Worm (Caenorhabditis elegans) whole organism, L2 larva: ENCODE results near the gene rpb-2.

Experiments used
- C34F6.9 ChIP-seq: fragments of 150-350 bp; optimal IDR thresholded peaks from 2 replicates; lab custom pipeline; 2014; ENCODE audit warnings: missing biosample characterization, missing genetic modification characterization
- F13H6.1 ChIP-seq: sonication (generic microtip); optimal IDR thresholded peaks from 2 replicates; lab custom pipeline; 2016; ENCODE audit warnings: missing genetic modification characterization, missing compliant biosample characterization
- R02D3.7 ChIP-seq: fragments of 150-350 bp; optimal IDR thresholded peaks from 2 replicates; lab custom pipeline; 2014; ENCODE audit warnings: missing biosample characterization, missing genetic modification characterization
- Y55F3AM.14 ChIP-seq: fragments of 200-800 bp; sonication (Bioruptor generic); optimal IDR thresholded peaks from 2 replicates; lab custom pipeline; 2018; ENCODE audit warnings: mild to moderate bottlenecking, missing genetic modification characterization, missing compliant biosample characterization
- ZK546.5 ChIP-seq: sonication (generic microtip); optimal IDR thresholded peaks from 2 replicates; lab custom pipeline; 2017; ENCODE audit warnings: missing biosample characterization, missing genetic modification characterization
- alr-1 ChIP-seq: fragments of 150-350 bp; optimal IDR thresholded peaks from 2 replicates; lab custom pipeline; 2014; ENCODE audit warnings: missing biosample characterization, missing genetic modification characterization
- aly-2 ChIP-seq: fragments of 150-350 bp; optimal IDR thresholded peaks from 2 replicates; lab custom pipeline; 2014; ENCODE audit warnings: missing biosample characterization, missing genetic modification characterization
- ama-1 ChIP-seq: fragments of 150-350 bp; optimal IDR thresholded peaks from 2 replicates; lab custom pipeline; 2018; ENCODE audit warnings: inconsistent platforms
- blmp-1 ChIP-seq: sonication (generic microtip); optimal IDR thresholded peaks from 2 replicates; lab custom pipeline; 2017; ENCODE audit warnings: missing genetic modification characterization, mild to moderate bottlenecking, missing compliant biosample characterization, antibody characterized with exemption, moderate library complexity; ENCODE audit not compliant: insufficient read depth
- ceh-16 ChIP-seq: fragments of 150-350 bp; optimal IDR thresholded peaks from 2 replicates; lab custom pipeline; 2014; ENCODE audit warnings: missing biosample characterization, missing genetic modification characterization
- ceh-82 ChIP-seq: fragments of 150-350 bp; optimal IDR thresholded peaks from 2 replicates; lab custom pipeline; 2014; ENCODE audit warnings: missing biosample characterization, missing genetic modification characterization
- crh-2 ChIP-seq: sonication (generic microtip); optimal IDR thresholded peaks from 2 replicates; lab custom pipeline; 2017; ENCODE audit warnings: missing biosample characterization, missing genetic modification characterization
- dmd-4 ChIP-seq: sonication (generic microtip); optimal IDR thresholded peaks from 2 replicates; lab custom pipeline; 2017; ENCODE audit warnings: missing biosample characterization, missing genetic modification characterization
- egl-27 ChIP-seq: sonication (generic microtip); optimal IDR thresholded peaks from 3 replicates; lab custom pipeline; 2017; ENCODE audit warnings: missing biosample characterization, missing genetic modification reagents, missing genetic modification characterization
- elt-1 ChIP-seq: fragments of 150-350 bp; optimal IDR thresholded peaks from 2 replicates; lab custom pipeline; 2014; ENCODE audit warnings: missing biosample characterization, missing genetic modification characterization
- elt-3 ChIP-seq: sonication (generic microtip); optimal IDR thresholded peaks from 2 replicates; lab custom pipeline; 2017; ENCODE audit warnings: missing biosample characterization, missing genetic modification characterization
- fos-1 ChIP-seq: fragments of 150-350 bp; optimal IDR thresholded peaks from 2 replicates; lab custom pipeline; 2014; ENCODE audit warnings: missing biosample characterization, missing genetic modification characterization
- gmeb-1 ChIP-seq: fragments of 150-350 bp; optimal IDR thresholded peaks from 2 replicates; lab custom pipeline; 2014; ENCODE audit warnings: missing biosample characterization, missing genetic modification characterization
- lin-11 ChIP-seq: fragments of 150-350 bp; sonication (generic microtip); optimal IDR thresholded peaks from 2 replicates; lab custom pipeline; 2014; ENCODE audit warnings: missing biosample characterization, missing genetic modification characterization, inconsistent platforms, mixed read lengths
- lin-13 ChIP-seq: fragments of 150-350 bp; optimal IDR thresholded peaks from 2 replicates; lab custom pipeline; 2014; ENCODE audit warnings: missing biosample characterization, missing genetic modification reagents, missing genetic modification characterization
- lin-39 ChIP-seq: fragments of 150-350 bp; optimal IDR thresholded peaks from 2 replicates; lab custom pipeline; 2014; ENCODE audit warnings: missing biosample characterization, missing genetic modification reagents, missing genetic modification characterization
- lsy-2 ChIP-seq, 2 experiments: fragments of 150-350 bp in 1 of 2; sonication (generic microtip) in 1 of 2; optimal IDR thresholded peaks; 2 replicates each; lab custom pipeline; 2014 to 2017; ENCODE audit warnings: missing biosample characterization in 2 of 2, missing genetic modification characterization in 2 of 2
- mab-5 ChIP-seq: fragments of 150-350 bp; optimal IDR thresholded peaks from 2 replicates; lab custom pipeline; 2014; ENCODE audit warnings: missing biosample characterization, missing genetic modification characterization
- mbf-1 ChIP-seq: sonication (generic microtip); optimal IDR thresholded peaks from 2 replicates; lab custom pipeline; 2017; ENCODE audit warnings: missing biosample characterization, missing genetic modification characterization
- mdl-1 ChIP-seq, 2 experiments: fragments of 150-350 bp in 1 of 2; sonication (generic microtip) in 1 of 2; optimal IDR thresholded peaks; 2 replicates each; lab custom pipeline; 2017; ENCODE audit warnings: missing biosample characterization in 2 of 2, missing genetic modification characterization in 2 of 2
- nhr-10 ChIP-seq: sonication (generic microtip); optimal IDR thresholded peaks from 2 replicates; lab custom pipeline; 2017; ENCODE audit warnings: missing biosample characterization, missing genetic modification characterization
- nhr-11 ChIP-seq: fragments of 150-350 bp; optimal IDR thresholded peaks from 2 replicates; lab custom pipeline; 2014; ENCODE audit warnings: missing biosample characterization, missing genetic modification characterization
- nhr-12 ChIP-seq: fragments of 150-350 bp; optimal IDR thresholded peaks from 2 replicates; lab custom pipeline; 2014; ENCODE audit warnings: missing biosample characterization, missing genetic modification characterization
- nhr-129 ChIP-seq: fragments of 150-350 bp; optimal IDR thresholded peaks from 2 replicates; lab custom pipeline; 2014; ENCODE audit warnings: missing biosample characterization, missing genetic modification characterization
- nhr-21 ChIP-seq: fragments of 150-350 bp; optimal IDR thresholded peaks from 2 replicates; lab custom pipeline; 2014; ENCODE audit warnings: missing biosample characterization, missing genetic modification characterization
- nhr-23 ChIP-seq: fragments of 150-350 bp; optimal IDR thresholded peaks from 2 replicates; lab custom pipeline; 2014; ENCODE audit warnings: missing biosample characterization, missing genetic modification reagents, missing genetic modification characterization
- nhr-237 ChIP-seq: fragments of 150-350 bp; optimal IDR thresholded peaks from 2 replicates; lab custom pipeline; 2014; ENCODE audit warnings: missing biosample characterization, missing genetic modification characterization
- nhr-25 ChIP-seq: fragments of 150-350 bp; sonication (generic microtip); optimal IDR thresholded peaks from 3 replicates; lab custom pipeline; 2014; ENCODE audit warnings: missing biosample characterization, missing genetic modification characterization
- nhr-6 ChIP-seq: fragments of 150-350 bp; optimal IDR thresholded peaks from 2 replicates; lab custom pipeline; 2014; ENCODE audit warnings: missing biosample characterization, missing genetic modification characterization
- nhr-77 ChIP-seq: fragments of 150-350 bp; optimal IDR thresholded peaks from 2 replicates; lab custom pipeline; 2014; ENCODE audit warnings: missing biosample characterization, missing genetic modification characterization
- peb-1 ChIP-seq: fragments of 150-350 bp; optimal IDR thresholded peaks from 2 replicates; lab custom pipeline; 2014; ENCODE audit warnings: missing biosample characterization, missing genetic modification characterization
- sem-4 ChIP-seq: fragments of 150-350 bp; optimal IDR thresholded peaks from 2 replicates; lab custom pipeline; 2014; ENCODE audit warnings: missing biosample characterization, missing genetic modification reagents, missing genetic modification characterization
- skn-1 ChIP-seq: sonication (generic microtip); optimal IDR thresholded peaks from 2 replicates; lab custom pipeline; 2017; ENCODE audit warnings: missing biosample characterization, missing genetic modification characterization
- sma-3 ChIP-seq: sonication (generic microtip); optimal IDR thresholded peaks from 2 replicates; lab custom pipeline; 2016; ENCODE audit warnings: missing genetic modification reagents, missing genetic modification characterization, missing compliant biosample characterization
- sma-9 ChIP-seq, 2 experiments: fragments of 150-350 bp in 1 of 2; sonication (generic microtip) in 1 of 2; optimal IDR thresholded peaks; 2 replicates each; lab custom pipeline; 2014 to 2016; ENCODE audit warnings: missing genetic modification characterization in 2 of 2, mild to moderate bottlenecking in 1 of 2, missing biosample characterization in 1 of 2, missing compliant biosample characterization in 1 of 2, missing genetic modification reagents in 1 of 2, moderate library complexity in 1 of 2
- snpc-4 ChIP-seq: fragments of 150-350 bp; optimal IDR thresholded peaks from 2 replicates; lab custom pipeline; 2014; ENCODE audit warnings: missing biosample characterization, missing genetic modification characterization
- unc-39 ChIP-seq: fragments of 150-350 bp; optimal IDR thresholded peaks from 2 replicates; lab custom pipeline; 2014; ENCODE audit warnings: missing biosample characterization, missing genetic modification characterization
- unc-55 ChIP-seq: fragments of 150-350 bp; sonication (generic microtip); optimal IDR thresholded peaks from 3 replicates; lab custom pipeline; 2014; ENCODE audit warnings: missing biosample characterization, missing genetic modification reagents, missing genetic modification characterization
- unc-62 ChIP-seq: fragments of 150-350 bp; optimal IDR thresholded peaks from 2 replicates; lab custom pipeline; 2014; ENCODE audit warnings: missing biosample characterization, missing genetic modification reagents, missing genetic modification characterization
- zag-1 ChIP-seq: fragments of 150-350 bp; optimal IDR thresholded peaks from 2 replicates; lab custom pipeline; 2014; ENCODE audit warnings: missing biosample characterization, missing genetic modification characterization
- ztf-1 ChIP-seq: fragments of 200-800 bp; sonication (Bioruptor generic); conservative IDR thresholded peaks from 2 replicates; pipeline ENCODE4 v1.3.6; 2022; ENCODE audit warnings: missing genetic modification characterization, missing compliant biosample characterization
- ztf-11 ChIP-seq: sonication (generic microtip); optimal IDR thresholded peaks from 2 replicates; lab custom pipeline; 2017; ENCODE audit warnings: missing biosample characterization, missing genetic modification characterization
- ztf-4 ChIP-seq: fragments of 150-350 bp; optimal IDR thresholded peaks from 2 replicates; lab custom pipeline; 2014; ENCODE audit warnings: missing biosample characterization, missing genetic modification characterization

The rpb-2 gene

DNA sequence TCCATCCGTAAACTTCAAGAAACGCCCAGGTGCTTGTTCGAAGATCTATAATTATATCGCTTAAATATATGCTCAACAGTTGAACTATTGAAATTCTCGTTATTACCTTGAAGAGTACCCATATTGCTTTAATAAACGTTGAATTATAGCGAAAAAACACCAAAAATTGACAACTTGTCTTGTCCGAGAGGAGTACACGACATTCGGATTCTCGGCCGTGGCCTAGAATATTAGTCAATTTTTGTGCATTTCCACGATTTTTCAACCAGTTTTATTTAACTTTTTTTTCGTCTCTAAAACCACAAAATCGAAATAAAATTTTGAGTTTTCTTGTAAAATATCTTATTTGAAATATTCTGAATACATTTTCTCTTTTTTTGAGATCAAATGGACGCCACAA is 27.1 kb upstream of the rpb-2 start, which contains the start of the genes F26F4.9 and cee-1:
Gene F26F4.9 (minus strand): TSS at position 205 of the 400 bp plus-strand sequence.
Gene cee-1 (plus strand): TSS at position 383 of the 400 bp plus-strand sequence.
- no peak for TF ChIP-seq alr-1 (tag; lab: Kevin White, UChicago)
- no peak for TF ChIP-seq elt-3 (tag; lab: Kevin White, UChicago)
- TF ChIP-seq aly-2 (tag; lab: Kevin White, UChicago), result no peak
- peak; percentile 43 to 73 for TF ChIP-seq lsy-2 (tag; optimal IDR thresholded peaks at IDR 0.05; lab: Kevin White, UChicago)
- TF ChIP-seq zag-1 (tag; lab: Kevin White, UChicago), result no peak
- no peak for TF ChIP-seq ztf-11 (tag; lab: Kevin White, UChicago)
- no peak for TF ChIP-seq unc-62 (GFP tag; lab: Kevin White, UChicago)
- TF ChIP-seq blmp-1 (tag; lab: Kevin White, UChicago), result no peak
- TF ChIP-seq unc-39 (tag; lab: Kevin White, UChicago), result no peak
- TF ChIP-seq nhr-129 (tag; lab: Kevin White, UChicago), result no peak
- no peak for TF ChIP-seq mdl-1 (tag; optimal IDR thresholded peaks at IDR 0.05; lab: Kevin White, UChicago)
- no peak for TF ChIP-seq nhr-10
- TF ChIP-seq nhr-23, result no peak
- peak; percentile 68 for TF ChIP-seq F13H6.1 (tag; lab: Kevin White, UChicago)
- no peak for TF ChIP-seq nhr-6 (tag; lab: Kevin White, UChicago)
- TF ChIP-seq R02D3.7 (tag; lab: Kevin White, UChicago), result no peak
- TF ChIP-seq ztf-1 (GFP tag; lab: Robert Waterston, UW), result no peak
- TF ChIP-seq Y55F3AM.14 (GFP tag; lab: Kevin White, UChicago), result no peak
- no peak for TF ChIP-seq egl-27 (tag; lab: Kevin White, UChicago)
- peak; percentile 11 for TF ChIP-seq fos-1 (tag; lab: Kevin White, UChicago)
- TF ChIP-seq mab-5 (tag; lab: Kevin White, UChicago), result no peak
- no peak for TF ChIP-seq ztf-4
- TF ChIP-seq ZK546.5 (tag; lab: Kevin White, UChicago), result no peak
- TF ChIP-seq crh-2, result peak; percentile 66
- TF ChIP-seq nhr-25, result peak; percentile 44
- no peak for TF ChIP-seq nhr-21
- TF ChIP-seq ceh-82, result no peak
- TF ChIP-seq peb-1 (tag; lab: Kevin White, UChicago), result no peak
- TF ChIP-seq elt-1 (tag; lab: Kevin White, UChicago), result no peak
- TF ChIP-seq lin-13, result peak; percentile 41
- no peak for TF ChIP-seq nhr-77 (tag; lab: Kevin White, UChicago)
- TF ChIP-seq lin-11 (tag; lab: Kevin White, UChicago), result no peak
- TF ChIP-seq unc-55 (GFP tag; lab: Kevin White, UChicago), result peak; percentile 74
- no peak for TF ChIP-seq snpc-4 (tag; lab: Kevin White, UChicago)
- no peak for TF ChIP-seq ama-1 (lab: Kevin White, UChicago)
- no peak for TF ChIP-seq dmd-4
- TF ChIP-seq gmeb-1 (tag; lab: Kevin White, UChicago), result peak; percentile 53
- TF ChIP-seq nhr-12 (tag; lab: Kevin White, UChicago), result no peak
- TF ChIP-seq nhr-237 (tag; lab: Kevin White, UChicago), result no peak
- no peak for TF ChIP-seq ceh-16 (tag; lab: Kevin White, UChicago)
- TF ChIP-seq sma-3 (GFP tag; lab: Kevin White, UChicago), result peak; percentile 75
- no peak for TF ChIP-seq sem-4 (tag; lab: Kevin White, UChicago)
- no peak for TF ChIP-seq lin-39 (tag; lab: Kevin White, UChicago)
- no peak for TF ChIP-seq nhr-11 (tag; lab: Kevin White, UChicago)
- no peak for TF ChIP-seq mbf-1 (tag; lab: Kevin White, UChicago)
- TF ChIP-seq sma-9 (GFP tag; optimal IDR thresholded peaks at IDR 0.05; lab: Kevin White, UChicago), result peak; percentile 67
- no peak for TF ChIP-seq sma-9 (tag; optimal IDR thresholded peaks at IDR 0.05; lab: Kevin White, UChicago)
- TF ChIP-seq skn-1, result no peak
- peak; percentile 68 for TF ChIP-seq C34F6.9 (tag; lab: Kevin White, UChicago)
